Worm (Caenorhabditis elegans): ENCODE results near the gene C29F3.7.

Gene C29F3.7

DNA sequence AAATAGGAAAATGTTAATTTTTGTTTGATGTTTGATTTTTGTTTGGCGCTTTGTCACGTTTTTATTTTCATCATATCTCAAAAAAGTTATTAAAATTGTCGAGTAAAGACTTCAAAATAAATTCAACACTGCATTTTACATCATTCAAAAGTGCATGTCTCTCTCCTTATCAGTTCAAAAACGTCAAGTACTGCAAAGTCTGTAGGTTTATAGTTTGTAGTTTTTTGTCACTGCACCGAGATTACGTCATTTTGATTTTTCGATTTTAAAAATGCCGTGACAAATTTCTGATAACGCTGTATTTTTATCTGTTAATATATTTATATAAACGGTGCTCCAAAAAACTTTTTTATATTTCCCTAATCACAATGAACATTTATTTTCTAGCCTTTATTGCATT is at the start of gene C29F3.7:
TSS of gene C29F3.7 (plus strand) at position 254 of the 400 bp plus-strand sequence.
- TF ChIP-seq nhr-43 (tag; optimal IDR thresholded peaks at IDR 0.05; ENCODE audit: poor library complexity, severe bottlenecking) (no peak), tbx-2 (tag; optimal IDR thresholded peaks at IDR 0.05) (no peak), unc-62 (GFP tag; optimal IDR thresholded peaks at IDR 0.05) (no peak), elt-3 (tag; optimal IDR thresholded peaks at IDR 0.05) (no peak), jun-1 (tag; optimal IDR thresholded peaks at IDR 0.05) (peak; percentile 57), sea-2 (GFP tag; optimal IDR thresholded peaks at IDR 0.05) (no peak), pha-4 (tag; optimal IDR thresholded peaks at IDR 0.05) (no peak), R02D3.7 (tag; optimal IDR thresholded peaks at IDR 0.05) (no peak), lin-15B (tag; optimal IDR thresholded peaks at IDR 0.05) (no peak), pqm-1 (tag; optimal IDR thresholded peaks at IDR 0.05) (peak; percentile 99), lsy-12 (tag; optimal IDR thresholded peaks at IDR 0.05) (no peak), unc-39 (tag; optimal IDR thresholded peaks at IDR 0.05) (no peak), elt-2 (tag; optimal IDR thresholded peaks at IDR 0.05) (peak; percentile 99), egl-27 (tag; optimal IDR thresholded peaks at IDR 0.05) (peak; percentile 60), nhr-237 (tag; optimal IDR thresholded peaks at IDR 0.05) (no peak), nhr-77 (tag; optimal IDR thresholded peaks at IDR 0.05) (no peak)

DNA sequence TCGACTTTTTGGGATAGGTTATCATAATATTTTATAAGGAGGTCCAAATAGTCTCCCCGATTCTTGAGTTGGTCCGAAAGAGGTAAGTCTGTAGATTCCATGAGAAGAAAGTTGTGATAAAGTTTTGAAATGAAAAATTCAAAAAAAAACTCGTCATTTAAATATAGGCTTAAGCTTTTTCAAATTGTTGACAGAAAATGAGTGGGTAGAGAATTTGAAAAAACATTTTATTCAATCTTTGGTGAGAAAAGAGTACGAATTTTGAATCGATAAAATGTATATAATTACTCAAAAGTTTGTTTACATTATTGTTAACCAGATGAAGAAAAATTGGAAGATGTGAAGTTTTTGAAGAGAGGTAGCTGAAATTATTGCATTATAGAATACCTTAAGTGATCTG is 49.2 kb upstream of the C29F3.7 start, which contains the start of gene T26H8.5:
TSS of gene T26H8.5 (minus strand) at position 101 of the 400 bp plus-strand sequence.
- TF ChIP-seq sea-2 (GFP tag; optimal IDR thresholded peaks at IDR 0.05): no peak
- TF ChIP-seq tbx-2 (tag; optimal IDR thresholded peaks at IDR 0.05): no peak
- TF ChIP-seq ceh-82 (tag; optimal IDR thresholded peaks at IDR 0.05): no peak
- no peak for TF ChIP-seq elt-3 (tag; optimal IDR thresholded peaks at IDR 0.05)
- TF ChIP-seq lsy-12 (tag; optimal IDR thresholded peaks at IDR 0.05): no peak
- TF ChIP-seq nhr-12 (tag; optimal IDR thresholded peaks at IDR 0.05): no peak
- TF ChIP-seq nhr-28 (tag; optimal IDR thresholded peaks at IDR 0.05): no peak
- no peak for TF ChIP-seq egl-27 (tag; optimal IDR thresholded peaks at IDR 0.05)
- no peak for TF ChIP-seq nhr-11 (tag; optimal IDR thresholded peaks at IDR 0.05)
- no peak for TF ChIP-seq nhr-25 (tag; optimal IDR thresholded peaks at IDR 0.05)
- TF ChIP-seq nfya-1 (tag; optimal IDR thresholded peaks at IDR 0.05; ENCODE audit: insufficient read depth): no peak
- TF ChIP-seq nhr-76 (tag; optimal IDR thresholded peaks at IDR 0.05): no peak
- TF ChIP-seq elt-2 (tag; optimal IDR thresholded peaks at IDR 0.05): no peak
- TF ChIP-seq jun-1 (tag; optimal IDR thresholded peaks at IDR 0.05): no peak
- no peak for TF ChIP-seq fos-1 (tag; optimal IDR thresholded peaks at IDR 0.05)

DNA sequence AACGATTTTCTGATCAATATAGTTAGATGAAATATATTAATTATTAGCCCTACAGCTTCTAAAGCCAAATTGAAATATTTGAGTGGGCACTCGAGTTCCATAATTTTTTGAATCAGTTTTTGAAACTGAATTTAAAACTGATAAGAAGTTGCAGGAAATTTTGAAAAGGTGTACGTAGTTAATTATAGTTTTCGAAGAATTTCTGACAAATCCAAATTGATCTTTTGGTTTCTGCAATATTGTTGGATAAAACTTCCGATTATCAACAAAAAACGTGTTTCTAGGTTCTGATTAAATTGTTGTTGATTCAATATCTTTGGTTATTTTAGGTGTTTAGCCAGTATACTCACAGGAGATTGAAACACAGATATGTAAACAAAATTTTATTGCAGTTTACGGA is 48.0 kb upstream of the C29F3.7 start, which contains the start of gene T26H8.4:
TSS of gene T26H8.4 (minus strand) at position 101 of the 400 bp plus-strand sequence.
- TF ChIP-seq nhr-76 (tag; optimal IDR thresholded peaks at IDR 0.05) (no peak), R02D3.7 (tag; optimal IDR thresholded peaks at IDR 0.05) (no peak), hmg-11 (tag; optimal IDR thresholded peaks at IDR 0.05) (no peak), nhr-11 (tag; optimal IDR thresholded peaks at IDR 0.05) (no peak), daf-12 (tag; optimal IDR thresholded peaks at IDR 0.05) (no peak), nhr-25 (tag; optimal IDR thresholded peaks at IDR 0.05) (no peak), nhr-237 (tag; optimal IDR thresholded peaks at IDR 0.05) (no peak), unc-39 (tag; optimal IDR thresholded peaks at IDR 0.05) (no peak), zag-1 (tag; optimal IDR thresholded peaks at IDR 0.05) (no peak), ceh-16 (tag; optimal IDR thresholded peaks at IDR 0.05) (no peak), nhr-23 (tag; optimal IDR thresholded peaks at IDR 0.05) (no peak)

DNA sequence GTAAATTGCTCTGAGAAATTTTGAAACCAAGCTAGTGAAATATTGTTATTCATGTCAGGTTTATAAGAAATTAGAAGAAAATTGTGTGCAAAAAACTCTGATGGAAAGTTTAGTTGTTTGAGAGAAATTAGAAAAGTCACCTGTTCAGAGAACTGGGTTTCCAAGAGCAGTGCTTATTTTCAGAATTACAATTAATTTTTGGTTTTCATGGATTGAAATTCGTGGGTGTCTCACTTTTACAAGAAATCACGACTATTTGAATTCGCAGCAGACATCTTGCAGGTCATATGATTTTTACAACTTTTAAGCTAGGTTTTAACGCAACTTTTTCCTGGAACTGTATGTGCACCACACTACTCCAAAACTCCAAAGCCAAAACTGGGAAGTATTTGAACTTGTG is 45.7 kb upstream of the C29F3.7 start, which contains the start of gene srz-10:
TSS of gene srz-10 (minus strand) at position 88 of the 400 bp plus-strand sequence.
- TF ChIP-seq nhr-23 (tag; optimal IDR thresholded peaks at IDR 0.05): no peak
- no peak for TF ChIP-seq elt-3 (tag; optimal IDR thresholded peaks at IDR 0.05)
- TF ChIP-seq ama-1 (optimal IDR thresholded peaks at IDR 0.05): no peak
- no peak for TF ChIP-seq nhr-67 (tag; optimal IDR thresholded peaks at IDR 0.05)
- TF ChIP-seq mdl-1 (tag; optimal IDR thresholded peaks at IDR 0.05): no peak
- no peak for TF ChIP-seq lsy-12 (tag; optimal IDR thresholded peaks at IDR 0.05)
- no peak for TF ChIP-seq nhr-237 (tag; optimal IDR thresholded peaks at IDR 0.05)
- TF ChIP-seq ceh-9 (tag; optimal IDR thresholded peaks at IDR 0.05): no peak
- no peak for TF ChIP-seq snpc-4 (tag; optimal IDR thresholded peaks at IDR 0.05)
- no peak for TF ChIP-seq aly-2 (tag; optimal IDR thresholded peaks at IDR 0.05)
- no peak for TF ChIP-seq daf-12 (tag; optimal IDR thresholded peaks at IDR 0.05)
- no peak for TF ChIP-seq nhr-28 (tag; optimal IDR thresholded peaks at IDR 0.05)
- no peak for TF ChIP-seq pqm-1 (tag; optimal IDR thresholded peaks at IDR 0.05)
- TF ChIP-seq nhr-76 (tag; optimal IDR thresholded peaks at IDR 0.05): no peak
- no peak for TF ChIP-seq elt-2 (tag; optimal IDR thresholded peaks at IDR 0.05)
- TF ChIP-seq ceh-16 (tag; optimal IDR thresholded peaks at IDR 0.05): no peak
- TF ChIP-seq egl-5 (tag; optimal IDR thresholded peaks at IDR 0.05): no peak

Data from whole organism, L3 larva.